Worm (Caenorhabditis elegans): ENCODE data around the gene idpp-11.

Gene idpp-11

DNA sequence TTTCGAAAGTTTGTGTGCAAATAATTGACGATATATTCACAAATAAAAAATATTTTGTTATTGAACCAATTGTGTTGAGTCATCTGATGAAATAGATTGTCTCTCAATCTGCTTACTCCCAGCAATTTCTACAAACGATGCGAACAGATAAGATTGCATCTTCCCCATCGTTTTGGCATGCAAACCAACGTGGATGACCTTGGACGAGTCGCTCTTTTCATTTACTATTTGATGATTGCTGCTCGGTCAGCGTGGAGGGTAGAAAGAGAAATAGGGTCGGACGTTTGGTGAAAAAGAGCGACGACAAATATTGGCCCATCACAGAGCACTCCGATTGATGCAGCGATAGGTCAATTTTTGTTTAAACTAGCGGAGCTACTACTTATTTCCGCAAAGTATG lies 16.6 kb upstream of the idpp-11 start:
- TF ChIP-seq ZK546.5 (tag; optimal IDR thresholded peaks at IDR 0.05) (no peak), nhr-237 (tag; optimal IDR thresholded peaks at IDR 0.05) (no peak), egl-5 (tag; optimal IDR thresholded peaks at IDR 0.05) (peak; percentile 18), hmg-11 (tag; optimal IDR thresholded peaks at IDR 0.05) (peak; percentile 4), elt-1 (tag; optimal IDR thresholded peaks at IDR 0.05) (peak; percentile 91), nhr-28 (tag; optimal IDR thresholded peaks at IDR 0.05) (no peak), ztf-4 (tag; optimal IDR thresholded peaks at IDR 0.05) (no peak), nhr-67 (tag; optimal IDR thresholded peaks at IDR 0.05) (no peak), snpc-4 (tag; optimal IDR thresholded peaks at IDR 0.05) (no peak), ceh-9 (tag; optimal IDR thresholded peaks at IDR 0.05) (no peak), unc-39 (tag; optimal IDR thresholded peaks at IDR 0.05) (no peak), skn-1 (tag; optimal IDR thresholded peaks at IDR 0.05) (no peak), eor-1 (tag; optimal IDR thresholded peaks at IDR 0.05) (no peak), fkh-10 (GFP tag; optimal IDR thresholded peaks at IDR 0.05) (no peak), nfya-1 (tag; optimal IDR thresholded peaks at IDR 0.05; ENCODE audit: insufficient read depth) (peak; percentile 56), fkh-2 (tag; optimal IDR thresholded peaks at IDR 0.05) (no peak), daf-12 (tag; optimal IDR thresholded peaks at IDR 0.05) (no peak), ama-1 (optimal IDR thresholded peaks at IDR 0.05) (peak; percentile 77), fos-1 (tag; optimal IDR thresholded peaks at IDR 0.05) (no peak), tbx-2 (tag; optimal IDR thresholded peaks at IDR 0.05) (peak; percentile 7), elt-2 (tag; optimal IDR thresholded peaks at IDR 0.05) (peak; percentile 50), egl-27 (tag; optimal IDR thresholded peaks at IDR 0.05) (no peak), nhr-12 (tag; optimal IDR thresholded peaks at IDR 0.05) (peak; percentile 13), R02D3.7 (tag; optimal IDR thresholded peaks at IDR 0.05) (no peak), nhr-77 (tag; optimal IDR thresholded peaks at IDR 0.05) (no peak), zag-1 (tag; optimal IDR thresholded peaks at IDR 0.05) (no peak), lin-39 (tag; optimal IDR thresholded peaks at IDR 0.05) (peak; percentile 26), sea-2 (GFP tag; optimal IDR thresholded peaks at IDR 0.05) (no peak), nhr-25 (tag; optimal IDR thresholded peaks at IDR 0.05) (peak; percentile 84), ceh-28 (tag; optimal IDR thresholded peaks at IDR 0.05) (peak; percentile 84), nhr-43 (tag; optimal IDR thresholded peaks at IDR 0.05; ENCODE audit: poor library complexity, severe bottlenecking) (peak; percentile 31), ceh-82 (tag; optimal IDR thresholded peaks at IDR 0.05) (no peak), ceh-16 (tag; optimal IDR thresholded peaks at IDR 0.05) (no peak), unc-62 (GFP tag; optimal IDR thresholded peaks at IDR 0.05) (no peak), nhr-11 (tag; optimal IDR thresholded peaks at IDR 0.05) (no peak), pha-4 (tag; optimal IDR thresholded peaks at IDR 0.05) (peak; percentile 70), pqm-1 (tag; optimal IDR thresholded peaks at IDR 0.05) (no peak), lsy-12 (tag; optimal IDR thresholded peaks at IDR 0.05) (peak; percentile 26), mml-1 (tag; optimal IDR thresholded peaks at IDR 0.05) (no peak), lin-15B (tag; optimal IDR thresholded peaks at IDR 0.05) (no peak), nhr-76 (tag; optimal IDR thresholded peaks at IDR 0.05) (no peak), elt-3 (tag; optimal IDR thresholded peaks at IDR 0.05) (peak in 2 of 3 experiments; percentile 50 to 58), nhr-23 (tag; optimal IDR thresholded peaks at IDR 0.05) (peak; percentile 53), ztf-11 (tag; optimal IDR thresholded peaks at IDR 0.05) (no peak), jun-1 (tag; optimal IDR thresholded peaks at IDR 0.05) (peak; percentile 41), mdl-1 (tag; optimal IDR thresholded peaks at IDR 0.05) (no peak), aly-2 (tag; optimal IDR thresholded peaks at IDR 0.05) (no peak)
